Worm (Caenorhabditis elegans): ENCODE results near the gene rbm-17.

DNA sequence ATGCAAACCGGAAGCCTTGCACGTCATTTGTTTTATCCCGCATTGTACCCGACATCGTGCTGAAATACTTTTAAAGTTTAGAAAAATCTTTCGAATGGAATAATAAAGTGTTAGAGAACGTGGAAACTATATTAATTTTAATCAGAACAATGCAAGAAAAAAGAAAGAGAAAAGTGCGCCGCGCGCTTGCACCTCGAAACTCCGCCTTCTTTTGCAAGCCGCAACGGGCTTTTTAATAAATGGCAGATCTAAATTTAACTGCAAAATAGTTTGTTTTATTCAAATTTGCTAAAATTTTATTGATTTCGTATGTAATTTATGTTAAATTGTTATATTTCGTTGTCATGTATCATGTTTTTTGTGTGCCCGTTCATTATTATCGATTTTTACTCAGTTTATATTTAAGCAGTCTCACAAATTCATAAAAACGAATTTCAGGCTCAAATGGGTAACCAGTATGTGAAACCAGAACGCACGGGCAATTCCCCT, 13.9 kb downstream of the rbm-17 start, which contains the start of the genes acl-3 and ndub-6:
- TF ChIP-seq lin-13 (tag; optimal IDR thresholded peaks at IDR 0.05) (no peak), ztf-11 (tag; optimal IDR thresholded peaks at IDR 0.05) (no peak), bed-3 (GFP tag; optimal IDR thresholded peaks at IDR 0.05) (no peak), nhr-237 (tag; optimal IDR thresholded peaks at IDR 0.05) (no peak), unc-62 (GFP tag; optimal IDR thresholded peaks at IDR 0.05) (no peak), ces-1 (GFP tag; optimal IDR thresholded peaks at IDR 0.05) (no peak)

Measured in whole organism, mixed stage, embryonic.